Fruit fly (Drosophila melanogaster) whole organism, embryonic: ENCODE data around the gene CG16984.
A peak's percentile ranks its signal among the peaks of the same experiment; 100 is the strongest.

Source experiments
- Adf1 ChIP-seq: fragments of 200-800 bp; sonication (Bioruptor generic); IDR thresholded peaks from 2 replicates; pipeline ENCODE4 v1.3.6; 2022; ENCODE audit warnings: missing biosample characterization, missing genetic modification characterization
- CG10209 ChIP-seq: fragments of 200-800 bp; sonication (Bioruptor generic); optimal IDR thresholded peaks from 3 replicates; lab custom pipeline; 2017; ENCODE audit warnings: missing biosample characterization, mild to moderate bottlenecking, missing genetic modification characterization, missing genetic modification reagents
- CG10321 ChIP-seq: fragments of 200-800 bp; sonication (Bioruptor generic); IDR thresholded peaks from 2 replicates; pipeline ENCODE4 v1.3.6; 2022; ENCODE audit warnings: missing biosample characterization, missing genetic modification characterization
- CG10366 ChIP-seq: fragments of 200-800 bp; sonication (Bioruptor generic); IDR thresholded peaks from 2 replicates; pipeline ENCODE4 v1.3.6; 2022; ENCODE audit warnings: missing biosample characterization, missing genetic modification characterization
- CG12155 ChIP-seq: fragments of 200-800 bp; sonication (Bioruptor generic); optimal IDR thresholded peaks from 3 replicates; lab custom pipeline; 2016; ENCODE audit warnings: missing biosample characterization, missing genetic modification characterization
- CG12219 ChIP-seq: fragments of 200-800 bp; sonication (Bioruptor generic); optimal IDR thresholded peaks from 3 replicates; lab custom pipeline; 2018; ENCODE audit warnings: missing biosample characterization, mild to moderate bottlenecking, missing genetic modification characterization
- CG12391 ChIP-seq: fragments of 200-800 bp; sonication (Bioruptor generic); optimal IDR thresholded peaks from 3 replicates; lab custom pipeline; 2018; ENCODE audit warnings: missing biosample characterization, mild to moderate bottlenecking, missing genetic modification characterization, moderate library complexity
- CG17328 ChIP-seq: fragments of 200-800 bp; sonication (Bioruptor generic); IDR thresholded peaks from 2 replicates; pipeline ENCODE4 v1.3.6; 2022; ENCODE audit warnings: missing biosample characterization, missing genetic modification characterization
- CG17385 ChIP-seq: fragments of 200-800 bp; sonication (Bioruptor generic); optimal IDR thresholded peaks from 3 replicates; lab custom pipeline; 2018; ENCODE audit warnings: missing biosample characterization, mild to moderate bottlenecking, missing genetic modification characterization
- CG17829 ChIP-seq: fragments of 200-800 bp; optimal IDR thresholded peaks from 2 replicates; lab custom pipeline; 2019; ENCODE audit warnings: missing biosample characterization, mild to moderate bottlenecking, missing genetic modification characterization, moderate library complexity
- CG18476 ChIP-seq: fragments of 200-800 bp; sonication (Bioruptor generic); optimal IDR thresholded peaks from 2 replicates; lab custom pipeline; 2016; ENCODE audit warnings: missing biosample characterization, mild to moderate bottlenecking, missing genetic modification characterization
- CG18764 ChIP-seq: fragments of 200-800 bp; sonication (Bioruptor generic); optimal IDR thresholded peaks from 3 replicates; lab custom pipeline; 2016; ENCODE audit warnings: missing biosample characterization, missing genetic modification characterization
- CG30403 ChIP-seq: fragments of 200-800 bp; sonication (Bioruptor generic); optimal IDR thresholded peaks from 3 replicates; lab custom pipeline; 2016; ENCODE audit warnings: missing biosample characterization, missing genetic modification characterization
- CG34422 ChIP-seq: fragments of 200-800 bp; sonication (Bioruptor generic); IDR thresholded peaks from 3 replicates; pipeline ENCODE4 v1.3.6; 2022; ENCODE audit warnings: missing biosample characterization, missing genetic modification characterization
- CG3726 ChIP-seq: fragments of 200-800 bp; sonication (Bioruptor generic); IDR thresholded peaks from 3 replicates; pipeline ENCODE4, ENCODE4 v1.3.6; 2022; ENCODE audit warnings: missing biosample characterization, missing genetic modification characterization
- CG4282 ChIP-seq: fragments of 200-800 bp; sonication (Bioruptor generic); optimal IDR thresholded peaks from 2 replicates; lab custom pipeline; 2016; ENCODE audit warnings: missing biosample characterization, missing genetic modification characterization
- CG7839 ChIP-seq: fragments of 200-800 bp; sonication (Bioruptor generic); optimal IDR thresholded peaks from 3 replicates; lab custom pipeline; 2018; ENCODE audit warnings: missing biosample characterization, mild to moderate bottlenecking, missing genetic modification characterization, moderate library complexity
- CG8765 ChIP-seq: fragments of 200-800 bp; sonication (Bioruptor generic); IDR thresholded peaks from 2 replicates; pipeline ENCODE4 v1.3.6; 2022; ENCODE audit warnings: missing biosample characterization, missing genetic modification characterization
- Dll ChIP-seq: fragments of 200-800 bp; sonication (Bioruptor generic); IDR thresholded peaks from 4 replicates; pipeline ENCODE4 v1.3.6; 2022; ENCODE audit warnings: missing biosample characterization, missing genetic modification characterization; ENCODE audit not compliant: partially characterized antibody
- Eip74EF ChIP-seq, 2 experiments: fragments of 200-800 bp in 1 of 2; fragments of >200 bp in 1 of 2; sonication (Bioruptor generic) in 1 of 2; optimal IDR thresholded peaks; 2 replicates each; lab custom pipeline; 2017 to 2019; ENCODE audit warnings: missing biosample characterization in 2 of 2, missing genetic modification characterization in 2 of 2, mild to moderate bottlenecking in 1 of 2, moderate library complexity in 1 of 2
- Fer1 ChIP-seq: fragments of 200-800 bp; sonication (Bioruptor generic); optimal IDR thresholded peaks from 2 replicates; lab custom pipeline; 2017; ENCODE audit warnings: missing biosample characterization, mild to moderate bottlenecking, missing genetic modification characterization
- HLH3B ChIP-seq: fragments of 200-800 bp; sonication (Bioruptor generic); IDR thresholded peaks from 2 replicates; pipeline ENCODE4 v1.3.6; 2022; ENCODE audit warnings: missing biosample characterization, missing genetic modification characterization
- HLH54F ChIP-seq: fragments of 200-800 bp; sonication (Bioruptor generic); optimal IDR thresholded peaks from 3 replicates; lab custom pipeline; 2016; ENCODE audit warnings: missing biosample characterization, missing genetic modification characterization
- Hr39 ChIP-seq: fragments of >200 bp; optimal IDR thresholded peaks from 2 replicates; lab custom pipeline; 2017
- MBD-R2 ChIP-seq: fragments of 200-800 bp; sonication (Bioruptor generic); IDR thresholded peaks from 2 replicates; pipeline ENCODE4 v1.3.6; 2022; ENCODE audit warnings: missing biosample characterization, missing genetic modification characterization
- Max ChIP-seq: fragments of 200-800 bp; sonication (Bioruptor generic); optimal IDR thresholded peaks from 2 replicates; lab custom pipeline; 2016; ENCODE audit warnings: missing biosample characterization, mild to moderate bottlenecking, missing genetic modification characterization
- NC2β ChIP-seq: fragments of 200-800 bp; sonication (Bioruptor generic); optimal IDR thresholded peaks from 2 replicates; lab custom pipeline; 2016; ENCODE audit warnings: missing biosample characterization, missing genetic modification characterization
- Side ChIP-seq: fragments of 200-800 bp; sonication (Bioruptor generic); optimal IDR thresholded peaks from 2 replicates; lab custom pipeline; 2016; ENCODE audit warnings: missing biosample characterization, missing genetic modification characterization
- Spps ChIP-seq: fragments of 200-800 bp; sonication (Bioruptor generic); optimal IDR thresholded peaks from 2 replicates; lab custom pipeline; 2018; ENCODE audit warnings: missing biosample characterization, mild to moderate bottlenecking, missing genetic modification characterization
- bbx ChIP-seq: fragments of 200-800 bp; sonication (Bioruptor generic); IDR thresholded peaks from 2 replicates; pipeline ENCODE4 v1.3.6; 2022; ENCODE audit warnings: missing biosample characterization, missing genetic modification characterization; ENCODE audit not compliant: partially characterized antibody
- btn ChIP-seq: fragments of 200-800 bp; sonication (Bioruptor generic); optimal IDR thresholded peaks from 2 replicates; lab custom pipeline; 2016; ENCODE audit warnings: missing biosample characterization, missing genetic modification characterization
- caup ChIP-seq: fragments of 200-800 bp; sonication (Bioruptor generic); optimal IDR thresholded peaks from 3 replicates; lab custom pipeline; 2017; ENCODE audit warnings: missing biosample characterization, mild to moderate bottlenecking, missing genetic modification characterization, moderate library complexity; ENCODE audit not compliant: severe bottlenecking
- fd3F ChIP-seq: fragments of 200-800 bp; sonication (Bioruptor generic); optimal IDR thresholded peaks from 2 replicates; lab custom pipeline; 2018; ENCODE audit warnings: missing biosample characterization, mild to moderate bottlenecking, missing genetic modification characterization, moderate library complexity
- fd64A ChIP-seq: fragments of 200-800 bp; sonication (Bioruptor generic); optimal IDR thresholded peaks from 3 replicates; lab custom pipeline; 2018; ENCODE audit warnings: missing biosample characterization, mild to moderate bottlenecking, missing genetic modification characterization
- gcm2 ChIP-seq: fragments of 200-800 bp; sonication (Bioruptor generic); optimal IDR thresholded peaks from 2 replicates; lab custom pipeline; 2016; ENCODE audit warnings: missing biosample characterization, missing genetic modification characterization
- gfzf ChIP-seq: fragments of 200-800 bp; sonication (Bioruptor generic); optimal IDR thresholded peaks from 2 replicates; lab custom pipeline; 2016; ENCODE audit warnings: missing biosample characterization, mild to moderate bottlenecking, missing genetic modification characterization, moderate library complexity
- hkb ChIP-seq, 2 experiments: fragments of 200-800 bp in 1 of 2; fragments of >200 bp in 1 of 2; sonication (Bioruptor generic) in 1 of 2; IDR thresholded peaks in 1 of 2; optimal IDR thresholded peaks in 1 of 2; 2 replicates each; pipeline versions ENCODE4 v1.3.6 to Lab custom; 2017 to 2022; ENCODE audit warnings: missing biosample characterization in 1 of 2, missing genetic modification characterization in 1 of 2
- jigr1 ChIP-seq: fragments of 200-800 bp; sonication (Bioruptor generic); IDR thresholded peaks from 3 replicates; pipeline ENCODE4 v1.3.6; 2022; ENCODE audit warnings: missing biosample characterization, missing genetic modification characterization
- knrl ChIP-seq: fragments of 200-800 bp; sonication (Bioruptor generic); IDR thresholded peaks from 3 replicates; pipeline ENCODE4 v1.3.6; 2022; ENCODE audit warnings: missing biosample characterization, missing genetic modification characterization; ENCODE audit not compliant: partially characterized antibody
- lbe ChIP-seq: fragments of 200-800 bp; sonication (Bioruptor generic); optimal IDR thresholded peaks from 2 replicates; lab custom pipeline; 2016; ENCODE audit warnings: missing biosample characterization, mild to moderate bottlenecking, missing genetic modification characterization
- lilli ChIP-seq: fragments of 200-800 bp; sonication (Bioruptor generic); optimal IDR thresholded peaks from 3 replicates; lab custom pipeline; 2016; ENCODE audit warnings: missing biosample characterization, missing genetic modification characterization
- odd ChIP-seq: fragments of 200-800 bp; sonication (Bioruptor generic); optimal IDR thresholded peaks from 2 replicates; lab custom pipeline; 2017; ENCODE audit warnings: missing biosample characterization, mild to moderate bottlenecking, missing genetic modification characterization
- pan ChIP-seq, 4 experiments: fragments of >200 bp in 3 of 4; fragments of 200-800 bp in 1 of 4; sonication (Bioruptor generic) in 1 of 4; optimal IDR thresholded peaks in 3 of 4; IDR thresholded peaks in 1 of 4; 2 replicates each; pipeline versions ENCODE4 v1.3.6 to Lab custom; 2017 to 2022; ENCODE audit warnings: missing biosample characterization in 2 of 4, missing genetic modification characterization in 2 of 4, mixed read lengths in 1 of 4
- prd ChIP-seq, 3 experiments: fragments of >200 bp in 2 of 3; fragments of 200-800 bp in 1 of 3; sonication (Bioruptor generic) in 1 of 3; optimal IDR thresholded peaks in 2 of 3; IDR thresholded peaks in 1 of 3; 2 replicates in 2 of 3; 3 replicates in 1 of 3; pipeline versions ENCODE4 v1.3.6 to Lab custom; 2017 to 2022; ENCODE audit warnings: missing biosample characterization in 1 of 3, missing genetic modification characterization in 1 of 3
- scrt ChIP-seq: fragments of 200-800 bp; sonication (Bioruptor generic); optimal IDR thresholded peaks from 2 replicates; lab custom pipeline; 2018; ENCODE audit warnings: missing biosample characterization, mild to moderate bottlenecking, missing genetic modification characterization, moderate library complexity
- sisA ChIP-seq: fragments of 200-800 bp; sonication (Bioruptor generic); IDR thresholded peaks from 2 replicates; pipeline ENCODE4 v1.3.6; 2022; ENCODE audit warnings: missing biosample characterization, missing genetic modification characterization
- ttk ChIP-seq: fragments of 200-800 bp; sonication (Bioruptor generic); IDR thresholded peaks from 2 replicates; pipeline ENCODE4 v2.1.2; 2022; ENCODE audit warnings: missing biosample characterization, missing genetic modification characterization

Gene CG16984

dm6 chr3L:2582753-2583536 is 12.6 kb upstream of the CG16984 start (continued):
- TF ChIP-seq lbe (peak; percentile 91), prd (optimal IDR thresholded peaks at IDR 0.05; lab: Kevin White, UChicago) (no peak), prd (GFP tag; IDR thresholded peaks at IDR 0.05; lab: Robert Waterston, UW) (peak; percentile 88), btn (GFP tag; lab: Kevin White, UChicago) (peak; percentile 70), CG7839 (tag; lab: Kevin White, UChicago) (peak; percentile 86), CG30403 (GFP tag; lab: Kevin White, UChicago) (peak; percentile 77), CG17829 (peak; percentile 85), Spps (tag; lab: Kevin White, UChicago) (peak; percentile 75), Max (GFP tag; lab: Kevin White, UChicago) (peak; percentile 69), HLH3B (GFP tag; lab: Robert Waterston, UW) (peak; percentile 86), Eip74EF (GFP tag; optimal IDR thresholded peaks at IDR 0.05; lab: Kevin White, UChicago) (peak in 1 of 2 experiments; percentile 84), CG34422 (GFP tag; lab: Robert Waterston, UW) (peak; percentile 71), CG12219 (GFP tag; lab: Kevin White, UChicago) (peak; percentile 69), pan (optimal IDR thresholded peaks at IDR 0.05; lab: Kevin White, UChicago) (no peak), pan (GFP tag; optimal IDR thresholded peaks at IDR 0.05 in 1 of 2, IDR thresholded peaks at IDR 0.05 in 1 of 2) (peak in 1 of 2 experiments; percentile 91), scrt (GFP tag; lab: Kevin White, UChicago) (peak; percentile 57), caup (peak; percentile 52), CG17328 (peak; percentile 88), knrl (GFP tag; lab: Robert Waterston, UW) (no peak), sisA (peak; percentile 92), ttk (GFP tag; lab: Robert Waterston, UW) (peak; percentile 84), CG4282 (GFP tag; lab: Kevin White, UChicago) (peak; percentile 17), Dll (no peak), CG3726 (peak; percentile 80), CG12155 (GFP tag; lab: Kevin White, UChicago) (peak; percentile 61), CG10209 (GFP tag; lab: Kevin White, UChicago) (peak; percentile 58), Fer1 (GFP tag; lab: Kevin White, UChicago) (peak; percentile 58), lilli (GFP tag; lab: Kevin White, UChicago) (peak; percentile 63), HLH54F (GFP tag; lab: Kevin White, UChicago) (peak; percentile 34), Side (GFP tag; lab: Kevin White, UChicago) (peak; percentile 70), fd3F (GFP tag; lab: Kevin White, UChicago) (peak; percentile 21), Adf1 (GFP tag; lab: Robert Waterston, UW) (no peak), gcm2 (GFP tag; lab: Kevin White, UChicago) (peak; percentile 65), CG12391 (tag; lab: Kevin White, UChicago) (peak; percentile 85), CG10321 (GFP tag; lab: Robert Waterston, UW) (no peak), jigr1 (GFP tag; lab: Robert Waterston, UW) (peak; percentile 59; the same call in 2 of the 3 replicates), CG18476 (peak; percentile 67), CG8765 (GFP tag; lab: Robert Waterston, UW) (no peak), NC2β (GFP tag; lab: Kevin White, UChicago) (peak; percentile 79), Hr39 (lab: Kevin White, UChicago) (no peak), odd (GFP tag; lab: Kevin White, UChicago) (peak; percentile 71), hkb (optimal IDR thresholded peaks at IDR 0.05; lab: Kevin White, UChicago) (no peak), hkb (GFP tag; IDR thresholded peaks at IDR 0.05; lab: Robert Waterston, UW) (peak; percentile 87), bbx (GFP tag; lab: Robert Waterston, UW) (no peak), gfzf (GFP tag; lab: Kevin White, UChicago) (no peak), CG17385 (GFP tag; lab: Kevin White, UChicago) (peak; percentile 80), MBD-R2 (GFP tag; lab: Robert Waterston, UW) (no peak), CG10366 (GFP tag; lab: Robert Waterston, UW) (peak; percentile 82), CG18764 (GFP tag; lab: Kevin White, UChicago) (peak; percentile 78), fd64A (GFP tag; lab: Kevin White, UChicago) (peak; percentile 86)
